Fruit fly (Drosophila melanogaster): ENCODE measurements around the gene OtopLa.

The OtopLa gene

DNA sequence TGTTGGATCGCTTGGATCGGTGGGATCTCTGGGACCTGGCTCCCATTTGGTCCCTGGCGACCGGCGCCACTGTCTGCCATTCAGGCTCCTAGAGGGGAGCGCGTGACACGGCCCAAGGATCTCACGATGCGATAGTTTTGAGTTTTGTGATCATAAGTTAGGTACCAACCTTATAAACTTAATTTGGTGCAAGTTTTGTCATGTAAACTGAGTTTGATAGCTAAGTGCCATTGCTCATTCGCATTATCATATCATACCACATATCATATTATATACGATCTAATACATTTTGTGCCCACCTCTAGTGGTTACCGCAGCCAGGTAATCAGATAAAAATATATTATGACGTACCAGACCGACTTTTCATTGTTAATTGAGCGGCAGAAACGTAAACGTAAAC, 47.7 kb upstream of the OtopLa start (continued):
- TF ChIP-seq br (optimal IDR thresholded peaks at IDR 0.05) (no peak), CG13287 (GFP tag; IDR thresholded peaks at IDR 0.05; ENCODE audit: partially characterized antibody) (peak; percentile 56), Dp (GFP tag; optimal IDR thresholded peaks at IDR 0.05) (no peak), CG31365 (tag; optimal IDR thresholded peaks at IDR 0.05) (no peak), CG13296 (GFP tag; optimal IDR thresholded peaks at IDR 0.05) (no peak), crp (GFP tag; optimal IDR thresholded peaks at IDR 0.05) (no peak), Spps (tag; optimal IDR thresholded peaks at IDR 0.05) (no peak), CG13894 (tag; optimal IDR thresholded peaks at IDR 0.05) (no peak), Hr3 (GFP tag; optimal IDR thresholded peaks at IDR 0.05) (no peak), Myb (GFP tag; optimal IDR thresholded peaks at IDR 0.05) (no peak), ham (GFP tag; IDR thresholded peaks at IDR 0.05) (no peak), CG6765 (GFP tag; optimal IDR thresholded peaks at IDR 0.05) (no peak), sr (GFP tag; IDR thresholded peaks at IDR 0.05) (no peak), bbx (GFP tag; IDR thresholded peaks at IDR 0.05; ENCODE audit: partially characterized antibody) (peak; percentile 73), CG15269 (tag; optimal IDR thresholded peaks at IDR 0.05) (no peak), Mad (GFP tag; optimal IDR thresholded peaks at IDR 0.05) (no peak), wdn (GFP tag; IDR thresholded peaks at IDR 0.05) (no peak), CG6254 (GFP tag; optimal IDR thresholded peaks at IDR 0.05) (no peak), mam (GFP tag; optimal IDR thresholded peaks at IDR 0.05) (no peak), CG6272 (GFP tag; IDR thresholded peaks at IDR 0.05) (no peak), HLHmδ (GFP tag; optimal IDR thresholded peaks at IDR 0.05) (no peak), HLH4C (GFP tag; IDR thresholded peaks at IDR 0.05; ENCODE audit: partially characterized antibody) (peak; percentile 58; the same call in 2 of the 3 replicates), CG11695 (GFP tag; IDR thresholded peaks at IDR 0.05) (no peak), Ravus (GFP tag; IDR thresholded peaks at IDR 0.05) (no peak), CG9876 (GFP tag; optimal IDR thresholded peaks at IDR 0.05) (no peak), Fer3 (tag; optimal IDR thresholded peaks at IDR 0.05) (no peak), Hey (tag; optimal IDR thresholded peaks at IDR 0.05) (no peak), bowl (GFP tag; IDR thresholded peaks at IDR 0.05) (no peak), CG15601 (tag; optimal IDR thresholded peaks at IDR 0.05) (no peak), Elba2 (GFP tag; optimal IDR thresholded peaks at IDR 0.05) (no peak), CG34422 (GFP tag; IDR thresholded peaks at IDR 0.05) (no peak), CG11560 (tag; IDR thresholded peaks at IDR 0.05) (no peak), CG18599 (GFP tag; optimal IDR thresholded peaks at IDR 0.05) (no peak), gem (tag; optimal IDR thresholded peaks at IDR 0.05) (no peak), Fer2 (tag; optimal IDR thresholded peaks at IDR 0.05) (no peak), CG9797 (GFP tag; optimal IDR thresholded peaks at IDR 0.05) (no peak), seq (GFP tag; IDR thresholded peaks at IDR 0.05) (no peak), CG2889 (GFP tag; IDR thresholded peaks at IDR 0.05) (no peak), amos (GFP tag; IDR thresholded peaks at IDR 0.05; ENCODE audit: partially characterized antibody) (peak; percentile 67), Trl (optimal IDR thresholded peaks at IDR 0.05) (no peak), Trl (GFP tag; optimal IDR thresholded peaks at IDR 0.05) (no peak), rib (GFP tag; IDR thresholded peaks at IDR 0.05) (no peak), CG9215 (GFP tag; IDR thresholded peaks at IDR 0.05) (no peak; the same call in 1 of the 2 replicates), CG5953 (GFP tag; IDR thresholded peaks at IDR 0.05) (no peak), pzg (GFP tag; optimal IDR thresholded peaks at IDR 0.05) (no peak), H2.0 (GFP tag; IDR thresholded peaks at IDR 0.05) (no peak), Dref (GFP tag; IDR thresholded peaks at IDR 0.05) (no peak), Max (GFP tag; optimal IDR thresholded peaks at IDR 0.05) (no peak), CG8089 (GFP tag; optimal IDR thresholded peaks at IDR 0.05) (no peak), sqz (GFP tag; optimal IDR thresholded peaks at IDR 0.05) (no peak), hth (optimal IDR thresholded peaks at IDR 0.05) (no peak), trh (GFP tag; optimal IDR thresholded peaks at IDR 0.05) (no peak), Neu2 (GFP tag; optimal IDR thresholded peaks at IDR 0.05; ENCODE audit: borderline replicate concordance) (no peak)
